Worm (Caenorhabditis elegans): Measurements from ENCODE around the gene srh-69.

Gene srh-69

ce11 chrII:12546413-12546812 lies 31.9 kb upstream of the srh-69 start, which contains the start of the genes F49C5.5 and F49C5.10:
Gene F49C5.5, minus strand, starts transcription at chrII:12546513.
Gene F49C5.10, plus strand, starts transcription at chrII:12546756.
- TF ChIP-seq nhr-25 (tag; optimal IDR thresholded peaks at IDR 0.05; ENCODE audit: borderline replicate concordance, insufficient read depth) (no peak), nhr-28 (tag; optimal IDR thresholded peaks at IDR 0.05) (no peak), ama-1 (optimal IDR thresholded peaks at IDR 0.05) (no peak), T26A8.4 (GFP tag; IDR thresholded peaks at IDR 0.05) (no peak), ctbp-1 (GFP tag; IDR thresholded peaks at IDR 0.05) (no peak), aly-2 (tag; optimal IDR thresholded peaks at IDR 0.05) (no peak), dve-1 (tag; optimal IDR thresholded peaks at IDR 0.05; ENCODE audit: insufficient read depth) (no peak), nhr-48 (tag; optimal IDR thresholded peaks at IDR 0.05) (no peak), zfp-2 (tag; optimal IDR thresholded peaks at IDR 0.05) (no peak), egl-27 (tag; optimal IDR thresholded peaks at IDR 0.05) (no peak)

DNA sequence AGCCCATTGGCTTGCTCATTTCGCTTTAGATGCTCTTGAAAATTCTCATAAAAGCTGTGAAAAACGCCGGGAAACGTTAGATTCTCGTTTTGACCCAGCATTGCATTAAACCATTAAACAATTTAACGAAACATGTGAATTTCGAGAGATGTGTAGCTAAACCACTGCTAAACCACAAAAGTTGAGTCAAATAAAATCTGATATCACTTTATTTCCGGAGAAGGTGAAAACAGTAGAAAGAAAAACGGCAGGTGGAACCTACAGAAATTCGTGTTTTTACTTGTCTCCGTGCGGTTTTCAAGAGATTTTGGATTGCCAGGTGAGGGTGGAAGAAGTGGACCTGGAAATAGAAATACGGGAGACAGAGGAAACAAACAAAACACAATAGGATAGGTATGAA lies 30.0 kb upstream of the srh-69 start, which contains the start of gene F49C5.9:
TSS of gene F49C5.9 (minus strand) at position 101 of the 400 bp plus-strand sequence.
- no peak for TF ChIP-seq egl-27 (tag; optimal IDR thresholded peaks at IDR 0.05)
- TF ChIP-seq dmd-6 (GFP tag; IDR thresholded peaks at IDR 0.05): no peak
- TF ChIP-seq vab-7 (GFP tag; IDR thresholded peaks at IDR 0.05): no peak
- TF ChIP-seq mep-1 (tag; optimal IDR thresholded peaks at IDR 0.05): no peak
- no peak for TF ChIP-seq ctbp-1 (GFP tag; IDR thresholded peaks at IDR 0.05)
- TF ChIP-seq nhr-6 (tag; optimal IDR thresholded peaks at IDR 0.05): no peak
- no peak for TF ChIP-seq D1046.2 (GFP tag; IDR thresholded peaks at IDR 0.05)
- TF ChIP-seq set-16 (GFP tag; IDR thresholded peaks at IDR 0.05): no peak
- TF ChIP-seq daf-12 (tag; optimal IDR thresholded peaks at IDR 0.05): no peak
- TF ChIP-seq nhr-11 (tag; optimal IDR thresholded peaks at IDR 0.05): no peak
- TF ChIP-seq Y5F2A.4 (GFP tag; optimal IDR thresholded peaks at IDR 0.05): no peak

ce11 chrII:12542594-12542997 lies 28.1 kb upstream of the srh-69 start:
- TF ChIP-seq daf-12 (tag; optimal IDR thresholded peaks at IDR 0.05) (no peak), pha-4 (GFP tag; IDR thresholded peaks at IDR 0.05) (peak; percentile 45; the same call in 1 of the 2 replicates), pha-4 (tag; optimal IDR thresholded peaks at IDR 0.05) (no peak), lin-15B (tag; optimal IDR thresholded peaks at IDR 0.05) (no peak), lin-39 (tag; optimal IDR thresholded peaks at IDR 0.05) (no peak), lsy-2 (tag; optimal IDR thresholded peaks at IDR 0.05) (no peak), madf-9 (GFP tag; conservative IDR thresholded peaks at IDR 0.05) (0 out of 2 replicates have a peak, but pooled peaks have one; percentile 36), ceh-62 (tag; optimal IDR thresholded peaks at IDR 0.05) (no peak), mdl-1 (tag; optimal IDR thresholded peaks at IDR 0.05) (no peak), F49E8.2 (tag; optimal IDR thresholded peaks at IDR 0.05; ENCODE audit: borderline replicate concordance) (peak; percentile 4), dve-1 (tag; optimal IDR thresholded peaks at IDR 0.05; ENCODE audit: insufficient read depth) (no peak), D1046.2 (GFP tag; IDR thresholded peaks at IDR 0.05) (0 out of 2 replicates have a peak, but pooled peaks have one; percentile 49), ZK337.2 (GFP tag; IDR thresholded peaks at IDR 0.05) (0 out of 2 replicates have a peak, but pooled peaks have one; percentile 40), cey-2 (tag; optimal IDR thresholded peaks at IDR 0.05; ENCODE audit: borderline replicate concordance, insufficient read depth) (no peak), zag-1 (tag; optimal IDR thresholded peaks at IDR 0.05) (no peak), nhr-76 (tag; optimal IDR thresholded peaks at IDR 0.05) (no peak), hlh-30 (tag; optimal IDR thresholded peaks at IDR 0.05; ENCODE audit: insufficient read depth) (peak; percentile 22), pqm-1 (tag; optimal IDR thresholded peaks at IDR 0.05) (no peak), ama-1 (optimal IDR thresholded peaks at IDR 0.05) (no peak), Y105C5A.15 (GFP tag; IDR thresholded peaks at IDR 0.05) (no peak), nhr-11 (tag; optimal IDR thresholded peaks at IDR 0.05) (no peak), Y48G9A.11 (GFP tag; IDR thresholded peaks at IDR 0.05) (0 out of 2 replicates have a peak, but pooled peaks have one; percentile 46), nhr-102 (tag; optimal IDR thresholded peaks at IDR 0.05) (peak; percentile 58), lir-3 (tag; optimal IDR thresholded peaks at IDR 0.05) (no peak), nhr-237 (tag; optimal IDR thresholded peaks at IDR 0.05) (no peak), ztf-11 (tag; optimal IDR thresholded peaks at IDR 0.05) (no peak), F26F4.8 (GFP tag; conservative IDR thresholded peaks at IDR 0.05) (peak; percentile 80), mes-2 (tag; optimal IDR thresholded peaks at IDR 0.05; ENCODE audit: poor library complexity, severe bottlenecking) (no peak), mep-1 (tag; optimal IDR thresholded peaks at IDR 0.05) (no peak), ceh-32 (tag; optimal IDR thresholded peaks at IDR 0.05; ENCODE audit: poor library complexity) (no peak), aha-1 (tag) (no peak), nhr-10 (tag; optimal IDR thresholded peaks at IDR 0.05) (no peak), nhr-48 (tag; optimal IDR thresholded peaks at IDR 0.05) (peak; percentile 9), nhr-6 (tag; optimal IDR thresholded peaks at IDR 0.05) (no peak), jun-1 (tag; optimal IDR thresholded peaks at IDR 0.05) (no peak), ctbp-1 (GFP tag; IDR thresholded peaks at IDR 0.05) (no peak)

Data from whole organism, L4 larva.